Worm (Caenorhabditis elegans) whole organism, L4 larva: ENCODE data around the gene fbxb-65.

Source experiments
- ZK546.5 ChIP-seq, 2 experiments: sonication (generic microtip); optimal IDR thresholded peaks; 2 replicates each; lab custom pipeline; 2017; ENCODE audit warnings: missing biosample characterization in 2 of 2, missing genetic modification characterization in 2 of 2
- ces-1 ChIP-seq: fragments of 150-350 bp; sonication (generic microtip); optimal IDR thresholded peaks from 4 replicates; lab custom pipeline; 2014; ENCODE audit warnings: missing biosample characterization, missing genetic modification reagents, missing genetic modification characterization
- dmd-8 ChIP-seq: fragments of 200-800 bp; sonication (Bioruptor generic); IDR thresholded peaks from 2 replicates; pipeline ENCODE4 v1.3.6; 2022; ENCODE audit warnings: missing genetic modification characterization, missing compliant biosample characterization
- gei-8 ChIP-seq: fragments of 200-800 bp; sonication (Bioruptor generic); optimal IDR thresholded peaks from 2 replicates; lab custom pipeline; 2018; ENCODE audit warnings: mild to moderate bottlenecking, missing genetic modification characterization, missing compliant biosample characterization
- madf-5 ChIP-seq, 2 experiments: fragments of 200-800 bp; sonication (Bioruptor generic); IDR thresholded peaks; 2 replicates each; pipeline ENCODE4 v1.3.6; 2022; ENCODE audit warnings: missing compliant biosample characterization in 2 of 2, missing genetic modification characterization in 2 of 2
- nhr-28 ChIP-seq: fragments of 150-350 bp; optimal IDR thresholded peaks from 2 replicates; lab custom pipeline; 2014; ENCODE audit warnings: missing biosample characterization, missing genetic modification characterization
- skn-1 ChIP-seq: fragments of 150-350 bp; optimal IDR thresholded peaks from 2 replicates; lab custom pipeline; 2014; ENCODE audit warnings: missing biosample characterization, missing genetic modification characterization
- snpc-4 ChIP-seq: fragments of 150-350 bp; optimal IDR thresholded peaks from 2 replicates; lab custom pipeline; 2014; ENCODE audit warnings: missing biosample characterization, missing genetic modification characterization

DNA sequence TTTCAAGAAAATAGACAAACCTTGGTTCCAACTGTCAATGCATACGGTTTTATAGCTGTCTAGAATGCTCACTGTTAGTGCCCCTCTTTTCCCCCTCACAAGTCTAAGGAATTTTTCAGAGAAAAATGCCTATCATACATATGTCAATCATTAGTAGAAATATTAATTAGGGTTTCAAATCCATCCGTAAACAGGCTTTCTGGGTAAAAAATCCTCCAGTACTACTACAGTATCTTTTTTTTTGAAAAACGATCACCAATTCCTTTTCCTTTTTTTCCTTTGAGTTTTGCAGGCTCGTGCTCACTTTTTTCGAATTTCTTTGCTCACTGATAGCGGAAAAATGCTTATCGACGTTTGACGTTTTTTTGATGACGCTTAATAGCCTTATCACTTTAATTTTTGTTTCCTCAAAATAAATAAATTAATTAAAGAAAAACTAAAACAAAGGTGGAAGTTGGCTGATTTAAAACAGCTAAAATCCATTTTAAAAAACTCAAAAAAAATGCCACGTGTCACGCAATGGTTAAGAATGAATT lies 9.8 kb upstream of the fbxb-65 start, which contains the start of gene C43D7.7:
- TF ChIP-seq ZK546.5 (tag; optimal IDR thresholded peaks at IDR 0.05; lab: Kevin White, UChicago) (no peak), madf-5 (GFP tag; IDR thresholded peaks at IDR 0.05; lab: Robert Waterston, UW) (no peak), dmd-8 (GFP tag; lab: Robert Waterston, UW) (no peak), gei-8 (GFP tag; lab: Kevin White, UChicago) (no peak), skn-1 (tag; lab: Kevin White, UChicago) (no peak), ces-1 (no peak), snpc-4 (tag; lab: Kevin White, UChicago) (no peak), nhr-28 (no peak)
